Worm (Caenorhabditis elegans): ENCODE results near the gene C13F10.8.

DNA sequence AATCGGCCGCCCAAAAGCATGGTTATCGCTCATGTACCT, 16.1 kb upstream of the C13F10.8 start, which contains the start of gene hpo-9:
- TF ChIP-seq ztf-11 (tag; optimal IDR thresholded peaks at IDR 0.05) (no peak), zag-1 (tag; optimal IDR thresholded peaks at IDR 0.05) (no peak), R02D3.7 (tag; optimal IDR thresholded peaks at IDR 0.05) (no peak), elt-3 (tag; optimal IDR thresholded peaks at IDR 0.05) (no peak), nhr-12 (tag; optimal IDR thresholded peaks at IDR 0.05) (no peak), jun-1 (tag; optimal IDR thresholded peaks at IDR 0.05) (no peak), unc-62 (GFP tag; optimal IDR thresholded peaks at IDR 0.05) (no peak), fkh-10 (GFP tag; optimal IDR thresholded peaks at IDR 0.05) (no peak), nhr-237 (tag; optimal IDR thresholded peaks at IDR 0.05) (no peak), lin-15B (tag; optimal IDR thresholded peaks at IDR 0.05) (no peak), pqm-1 (tag; optimal IDR thresholded peaks at IDR 0.05) (no peak), unc-39 (tag; optimal IDR thresholded peaks at IDR 0.05) (no peak), fos-1 (tag; optimal IDR thresholded peaks at IDR 0.05) (no peak)

Measured in whole organism, L3 larva.